Fruit fly (Drosophila melanogaster) whole organism, embryonic: ENCODE results near the gene Gas8.

Experiments used
- Abd-B ChIP-seq: fragments of 200-800 bp; sonication (Bioruptor generic); optimal IDR thresholded peaks from 2 replicates; lab custom pipeline; 2018; ENCODE audit warnings: missing biosample characterization, mild to moderate bottlenecking, missing genetic modification characterization, moderate library complexity
- Antp ChIP-seq: fragments of 200-800 bp; sonication (Bioruptor generic); optimal IDR thresholded peaks from 3 replicates; lab custom pipeline; 2016; ENCODE audit warnings: missing biosample characterization, missing genetic modification characterization
- Atf-2 ChIP-seq: fragments of 200-800 bp; sonication (Bioruptor generic); optimal IDR thresholded peaks from 2 replicates; lab custom pipeline; 2016; ENCODE audit warnings: missing biosample characterization, missing genetic modification characterization
- CG10147 ChIP-seq: fragments of 200-800 bp; sonication (Bioruptor generic); optimal IDR thresholded peaks from 2 replicates; lab custom pipeline; 2019; ENCODE audit warnings: missing biosample characterization, mild to moderate bottlenecking, missing genetic modification characterization, moderate library complexity
- CG10979 ChIP-seq: fragments of 200-800 bp; sonication (Bioruptor generic); optimal IDR thresholded peaks from 2 replicates; lab custom pipeline; 2018; ENCODE audit warnings: missing biosample characterization, mild to moderate bottlenecking, missing genetic modification characterization, moderate library complexity
- CG12236 ChIP-seq: fragments of 200-800 bp; sonication (Bioruptor generic); optimal IDR thresholded peaks from 2 replicates; lab custom pipeline; 2016; ENCODE audit warnings: missing biosample characterization, missing genetic modification characterization
- CG17359 ChIP-seq: fragments of 200-800 bp; sonication (Bioruptor generic); optimal IDR thresholded peaks from 3 replicates; lab custom pipeline; 2018; ENCODE audit warnings: missing biosample characterization, mild to moderate bottlenecking, missing genetic modification characterization, moderate library complexity
- CG18011 ChIP-seq: fragments of 200-800 bp; sonication (Bioruptor generic); optimal IDR thresholded peaks from 2 replicates; lab custom pipeline; 2017; ENCODE audit warnings: missing biosample characterization, missing genetic modification characterization, mild to moderate bottlenecking, moderate library complexity, missing genotype
- CG2120 ChIP-seq: fragments of 200-800 bp; sonication (Bioruptor generic); optimal IDR thresholded peaks from 3 replicates; lab custom pipeline; 2016; ENCODE audit warnings: missing biosample characterization, missing genetic modification characterization
- CG2875 ChIP-seq: fragments of 200-800 bp; sonication (Bioruptor generic); optimal IDR thresholded peaks from 2 replicates; lab custom pipeline; 2017; ENCODE audit warnings: missing biosample characterization, mild to moderate bottlenecking, missing genetic modification characterization, missing genetic modification reagents
- CG30403 ChIP-seq: fragments of 200-800 bp; sonication (Bioruptor generic); optimal IDR thresholded peaks from 3 replicates; lab custom pipeline; 2016; ENCODE audit warnings: missing biosample characterization, missing genetic modification characterization
- CG3407 ChIP-seq: fragments of 200-800 bp; sonication (Bioruptor generic); optimal IDR thresholded peaks from 2 replicates; lab custom pipeline; 2018; ENCODE audit warnings: missing biosample characterization, mild to moderate bottlenecking, missing genetic modification characterization
- CG4282 ChIP-seq: fragments of 200-800 bp; sonication (Bioruptor generic); optimal IDR thresholded peaks from 2 replicates; lab custom pipeline; 2016; ENCODE audit warnings: missing biosample characterization, missing genetic modification characterization
- CG43689 ChIP-seq: fragments of 200-800 bp; sonication (Bioruptor generic); IDR thresholded peaks from 2 replicates; pipeline ENCODE4 v1.3.6; 2022; ENCODE audit warnings: missing biosample characterization, missing genetic modification characterization
- CG6272 ChIP-seq: fragments of 200-800 bp; sonication (Bioruptor generic); IDR thresholded peaks from 2 replicates; pipeline ENCODE4 v1.3.6; 2022; ENCODE audit warnings: missing biosample characterization, missing genetic modification characterization
- CG7372 ChIP-seq: fragments of 200-800 bp; sonication (Bioruptor generic); IDR thresholded peaks from 2 replicates; pipeline ENCODE4 v1.3.6; 2022; ENCODE audit warnings: missing biosample characterization, missing genetic modification characterization
- CG7556 ChIP-seq: fragments of 200-800 bp; sonication (Bioruptor generic); optimal IDR thresholded peaks from 2 replicates; lab custom pipeline; 2017; ENCODE audit warnings: missing biosample characterization, mild to moderate bottlenecking, missing genetic modification characterization
- CG9609 ChIP-seq: fragments of 200-800 bp; sonication (Bioruptor generic); optimal IDR thresholded peaks from 3 replicates; lab custom pipeline; 2016; ENCODE audit warnings: missing biosample characterization, missing genetic modification characterization
- CG9817 ChIP-seq: fragments of 200-800 bp; sonication (Bioruptor generic); optimal IDR thresholded peaks from 2 replicates; lab custom pipeline; 2018; ENCODE audit warnings: missing biosample characterization, mild to moderate bottlenecking, missing genetic modification characterization, moderate library complexity
- Chrac-16 ChIP-seq: fragments of 200-800 bp; sonication (Bioruptor generic); optimal IDR thresholded peaks from 3 replicates; lab custom pipeline; 2016; ENCODE audit warnings: missing biosample characterization, missing genetic modification characterization
- Doc3 ChIP-seq: fragments of 200-800 bp; sonication (Bioruptor generic); IDR thresholded peaks from 3 replicates; pipeline ENCODE4 v1.3.6; 2022; ENCODE audit warnings: missing biosample characterization, missing genetic modification characterization; ENCODE audit not compliant: partially characterized antibody
- Fer1 ChIP-seq: fragments of 200-800 bp; sonication (Bioruptor generic); optimal IDR thresholded peaks from 2 replicates; lab custom pipeline; 2017; ENCODE audit warnings: missing biosample characterization, mild to moderate bottlenecking, missing genetic modification characterization
- Gsc ChIP-seq: fragments of 200-800 bp; sonication (Bioruptor generic); IDR thresholded peaks from 2 replicates; pipeline ENCODE4 v1.3.6; 2022; ENCODE audit warnings: missing biosample characterization, missing genetic modification characterization
- Gug ChIP-seq: fragments of 200-800 bp; sonication (Bioruptor generic); IDR thresholded peaks from 4 replicates; pipeline ENCODE4 v1.3.6; 2022; ENCODE audit warnings: missing biosample characterization, missing genetic modification characterization
- H2.0 ChIP-seq: fragments of 200-800 bp; sonication (Bioruptor generic); IDR thresholded peaks from 2 replicates; pipeline ENCODE4 v1.3.6; 2022; ENCODE audit warnings: missing biosample characterization, missing genetic modification characterization
- HLHmδ ChIP-seq: fragments of 200-800 bp; sonication (Bioruptor generic); optimal IDR thresholded peaks from 2 replicates; lab custom pipeline; 2018; ENCODE audit warnings: missing biosample characterization, mild to moderate bottlenecking, missing genetic modification characterization, moderate library complexity
- Lpt ChIP-seq: fragments of >200 bp; optimal IDR thresholded peaks from 2 replicates; lab custom pipeline; 2018; ENCODE audit warnings: missing biosample characterization, missing genetic modification characterization
- MESR4 ChIP-seq: fragments of 200-800 bp; sonication (Bioruptor generic); optimal IDR thresholded peaks from 2 replicates; lab custom pipeline; 2018; ENCODE audit warnings: missing biosample characterization, mild to moderate bottlenecking, missing genetic modification characterization, moderate library complexity
- Med ChIP-seq: fragments of 200-800 bp; sonication (Bioruptor generic); peaks from one replicate; lab custom pipeline; 2016; ENCODE audit warnings: missing biosample characterization, missing genetic modification characterization, mild to moderate bottlenecking, inconsistent platforms, moderate library complexity
- Mes4 ChIP-seq: fragments of 200-800 bp; sonication (Bioruptor generic); optimal IDR thresholded peaks from 2 replicates; lab custom pipeline; 2016; ENCODE audit warnings: missing biosample characterization, missing genetic modification characterization
- PHDP ChIP-seq: fragments of 200-800 bp; sonication (Bioruptor generic); optimal IDR thresholded peaks from 3 replicates; lab custom pipeline; 2018; ENCODE audit warnings: missing biosample characterization, mild to moderate bottlenecking, missing genetic modification characterization, moderate library complexity
- Side ChIP-seq: fragments of 200-800 bp; sonication (Bioruptor generic); optimal IDR thresholded peaks from 2 replicates; lab custom pipeline; 2016; ENCODE audit warnings: missing biosample characterization, missing genetic modification characterization
- Sin3A ChIP-seq: fragments of >200 bp; optimal IDR thresholded peaks from 2 replicates; lab custom pipeline; 2018
- abd-A ChIP-seq: fragments of 200-800 bp; sonication (Bioruptor generic); optimal IDR thresholded peaks from 3 replicates; lab custom pipeline; 2019; ENCODE audit warnings: missing biosample characterization, mild to moderate bottlenecking, missing genetic modification characterization, moderate library complexity
- ac ChIP-seq: fragments of 200-800 bp; sonication (Bioruptor generic); optimal IDR thresholded peaks from 3 replicates; lab custom pipeline; 2017; ENCODE audit warnings: missing biosample characterization, mild to moderate bottlenecking, missing genetic modification characterization
- chif ChIP-seq, 2 experiments: fragments of 200-800 bp; sonication (Bioruptor generic); optimal IDR thresholded peaks; 3 replicates each; lab custom pipeline; 2016; ENCODE audit warnings: missing biosample characterization in 2 of 2, missing genetic modification characterization in 2 of 2
- ci ChIP-seq: fragments of 200-800 bp; sonication (Bioruptor generic); IDR thresholded peaks from 3 replicates; pipeline ENCODE4 v1.3.6; 2022; ENCODE audit warnings: missing biosample characterization, missing genetic modification characterization
- crp ChIP-seq, 2 experiments: fragments of 200-800 bp; sonication (Bioruptor generic); optimal IDR thresholded peaks; 2 replicates in 1 of 2; 3 replicates in 1 of 2; lab custom pipeline; 2017; ENCODE audit warnings: missing biosample characterization in 2 of 2, missing genetic modification characterization in 2 of 2, mild to moderate bottlenecking in 1 of 2, moderate library complexity in 1 of 2
- dmrt99B ChIP-seq: fragments of 200-800 bp; sonication (Bioruptor generic); optimal IDR thresholded peaks from 2 replicates; lab custom pipeline; 2018; ENCODE audit warnings: missing biosample characterization, mild to moderate bottlenecking, missing genetic modification characterization, moderate library complexity
- fru ChIP-seq: fragments of >200 bp; optimal IDR thresholded peaks from 2 replicates; lab custom pipeline; 2017
- fu2 ChIP-seq: fragments of 200-800 bp; sonication (Bioruptor generic); optimal IDR thresholded peaks from 2 replicates; lab custom pipeline; 2016; ENCODE audit warnings: missing biosample characterization, missing genetic modification characterization
- nmo ChIP-seq: fragments of 200-800 bp; sonication (Bioruptor generic); optimal IDR thresholded peaks from 2 replicates; lab custom pipeline; 2018; ENCODE audit warnings: missing biosample characterization, mild to moderate bottlenecking, missing genetic modification characterization, moderate library complexity
- pnt ChIP-seq: fragments of 200-800 bp; sonication (Bioruptor generic); optimal IDR thresholded peaks from 3 replicates; lab custom pipeline; 2016; ENCODE audit warnings: missing biosample characterization, missing genetic modification characterization
- pum ChIP-seq: fragments of 200-800 bp; sonication (Bioruptor generic); optimal IDR thresholded peaks from 2 replicates; lab custom pipeline; 2016; ENCODE audit warnings: missing biosample characterization, missing genetic modification characterization
- sens-2 ChIP-seq: fragments of 200-800 bp; sonication (Bioruptor generic); IDR thresholded peaks from 2 replicates; pipeline ENCODE4 v1.3.6; 2022; ENCODE audit warnings: missing biosample characterization, missing genetic modification characterization
- sim ChIP-seq: fragments of 200-800 bp; sonication (Bioruptor generic); IDR thresholded peaks from 2 replicates; pipeline ENCODE4 v1.3.6; 2022; ENCODE audit warnings: missing biosample characterization, missing genetic modification characterization
- sisA ChIP-seq: fragments of 200-800 bp; sonication (Bioruptor generic); IDR thresholded peaks from 2 replicates; pipeline ENCODE4 v1.3.6; 2022; ENCODE audit warnings: missing biosample characterization, missing genetic modification characterization
- tup ChIP-seq: fragments of 200-800 bp; sonication (Bioruptor generic); optimal IDR thresholded peaks from 2 replicates; lab custom pipeline; 2016; ENCODE audit warnings: missing biosample characterization, mild to moderate bottlenecking, missing genetic modification characterization, moderate library complexity
- usp ChIP-seq: fragments of >200 bp; optimal IDR thresholded peaks from 2 replicates; lab custom pipeline; 2017; ENCODE audit warnings: missing biosample characterization, missing genetic modification characterization
- vvl ChIP-seq: fragments of 200-800 bp; sonication (Bioruptor generic); IDR thresholded peaks from 2 replicates; pipeline ENCODE4 v1.3.6; 2022; ENCODE audit warnings: missing biosample characterization, missing genetic modification characterization
- zfh2 ChIP-seq: fragments of 200-800 bp; sonication (Bioruptor generic); optimal IDR thresholded peaks from 2 replicates; lab custom pipeline; 2016; ENCODE audit warnings: missing biosample characterization, missing genetic modification characterization

Gas8 gene

DNA sequence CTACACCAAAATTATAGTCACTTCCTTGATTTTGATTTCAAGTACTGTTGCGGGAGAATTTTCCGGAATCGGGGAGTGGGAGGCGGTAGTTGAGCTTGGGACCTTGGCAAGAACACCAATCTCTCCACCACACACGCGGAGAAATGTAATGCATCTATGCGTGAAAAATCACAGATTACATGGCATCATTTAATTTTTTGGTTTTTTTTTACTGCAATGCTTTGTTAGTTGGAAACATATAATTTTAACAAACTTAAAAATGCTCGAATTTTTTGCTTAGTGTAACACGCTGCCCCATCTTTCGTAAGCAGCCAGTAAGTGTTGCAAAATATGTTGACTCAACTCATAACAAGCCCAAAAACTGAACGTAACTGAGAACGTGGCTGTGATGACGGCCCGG, 43.9 kb upstream of the Gas8 start (continued):
- no peak for TF ChIP-seq CG18011 (GFP tag; lab: Kevin White, UChicago)
- no peak for TF ChIP-seq CG7372 (GFP tag; lab: Robert Waterston, UW)
- TF ChIP-seq Side (GFP tag; lab: Kevin White, UChicago) = no peak
- no peak for TF ChIP-seq fu2 (GFP tag; lab: Kevin White, UChicago)
- no peak for TF ChIP-seq tup (GFP tag; lab: Kevin White, UChicago)
- TF ChIP-seq sens-2 (GFP tag; lab: Robert Waterston, UW) = no peak
- no peak for TF ChIP-seq CG6272 (GFP tag; lab: Robert Waterston, UW)
- no peak for TF ChIP-seq chif (GFP tag; optimal IDR thresholded peaks at IDR 0.05; lab: Kevin White, UChicago)
- TF ChIP-seq CG17359 (tag; lab: Kevin White, UChicago) = peak; percentile 21
- TF ChIP-seq Lpt = no peak
- TF ChIP-seq Abd-B (GFP tag; lab: Kevin White, UChicago) = no peak
- TF ChIP-seq PHDP (tag; lab: Kevin White, UChicago) = no peak
- TF ChIP-seq crp (GFP tag; optimal IDR thresholded peaks at IDR 0.05; lab: Kevin White, UChicago) = no peak
- no peak for TF ChIP-seq Antp (GFP tag; lab: Kevin White, UChicago)
- no peak for TF ChIP-seq vvl (GFP tag; lab: Robert Waterston, UW)
- no peak for TF ChIP-seq Sin3A (lab: Kevin White, UChicago)
- peak; percentile 8 for TF ChIP-seq zfh2 (GFP tag; lab: Kevin White, UChicago)
- no peak for TF ChIP-seq sisA (GFP tag; lab: Robert Waterston, UW)
- no peak for TF ChIP-seq pnt (GFP tag; lab: Kevin White, UChicago)
- TF ChIP-seq usp (GFP tag; lab: Kevin White, UChicago) = no peak
- TF ChIP-seq CG2875 = no peak
- TF ChIP-seq CG9609 (GFP tag; lab: Kevin White, UChicago) = no peak
- peak; percentile 52 for TF ChIP-seq CG2120 (GFP tag; lab: Kevin White, UChicago)
- TF ChIP-seq CG7556 (GFP tag; lab: Kevin White, UChicago) = peak; percentile 42
- TF ChIP-seq abd-A (tag; lab: Kevin White, UChicago) = no peak
- TF ChIP-seq Chrac-16 (GFP tag; lab: Kevin White, UChicago) = no peak
- no peak for TF ChIP-seq CG9817 (tag; lab: Kevin White, UChicago)
- TF ChIP-seq pum = no peak
- TF ChIP-seq ac = no peak

- TF ChIP-seq CG3407 (GFP tag; lab: Kevin White, UChicago) (peak; percentile 89), fru (lab: Kevin White, UChicago) (no peak), sisA (GFP tag; lab: Robert Waterston, UW) (peak; percentile 87), CG10979 (peak; percentile 94), Fer1 (GFP tag; lab: Kevin White, UChicago) (peak; percentile 69), CG10147 (GFP tag; lab: Kevin White, UChicago) (peak; percentile 65), nmo (GFP tag; lab: Kevin White, UChicago) (peak; percentile 95), Gsc (GFP tag; lab: Robert Waterston, UW) (no peak), CG30403 (GFP tag; lab: Kevin White, UChicago) (peak; percentile 87), H2.0 (peak; percentile 85), Mes4 (peak; percentile 69), dmrt99B (tag; lab: Kevin White, UChicago) (peak; percentile 91), abd-A (tag; lab: Kevin White, UChicago) (no peak), CG12236 (GFP tag; lab: Kevin White, UChicago) (peak; percentile 62), Doc3 (GFP tag; lab: Robert Waterston, UW) (no peak), sim (GFP tag; lab: Robert Waterston, UW) (peak; percentile 77), Med (GFP tag; lab: Kevin White, UChicago) (peak; percentile 77), HLHmδ (GFP tag; lab: Kevin White, UChicago) (no peak), Gug (peak; percentile 39; the same call in 1 of the 4 replicates), CG43689 (GFP tag; lab: Robert Waterston, UW) (peak; percentile 81), CG4282 (GFP tag; lab: Kevin White, UChicago) (no peak), Atf-2 (GFP tag; lab: Kevin White, UChicago) (peak; percentile 63), ci (GFP tag; lab: Robert Waterston, UW) (peak; percentile 98), MESR4 (GFP tag; lab: Kevin White, UChicago) (peak; percentile 0)
Measured at dm6 chrX:3545849-3546518, 41.3 kb upstream of the Gas8 start.
